Fruit fly (Drosophila melanogaster) ovary, adult (tissue): ENCODE measurements around the gene CG32373.

Source experiments
- CG17801 ChIP-seq: fragments of 200-800 bp; optimal IDR thresholded peaks from 2 replicates; lab custom pipeline; 2019; ENCODE audit warnings: missing biosample characterization, mild to moderate bottlenecking, missing genetic modification characterization, moderate library complexity; ENCODE audit not compliant: partially characterized antibody

Gene CG32373

dm6 chr3L:7640297-7640696 is 10.1 kb upstream of the CG32373 start, which contains the start of gene Urm1:
Gene Urm1 (minus strand): TSS chr3L:7640446.
- no peak for TF ChIP-seq CG17801 (GFP tag; lab: Kevin White, UChicago)

dm6 chr3L:7641467-7641866 is 8.9 kb upstream of the CG32373 start, which contains the start of gene CG7506:
Gene CG7506 (minus strand): TSS chr3L:7641648.
- peak; percentile 21 for TF ChIP-seq CG17801 (GFP tag; lab: Kevin White, UChicago)

- TF ChIP-seq CG17801 (GFP tag; lab: Kevin White, UChicago), result no peak
Observed at dm6 chr3L:7643562-7643961, 6.8 kb upstream of the CG32373 start.

- TF ChIP-seq CG17801 (GFP tag; lab: Kevin White, UChicago), result no peak
Observed at dm6 chr3L:7650968-7651367, 620 bp downstream of the CG32373 start, which contains the start of gene PGRP-SD. Gene PGRP-SD (plus strand): TSS chr3L:7651180.

- no peak for TF ChIP-seq CG17801 (GFP tag; lab: Kevin White, UChicago)
Observed at dm6 chr3L:7654048-7654961, 4.0 kb downstream of the CG32373 start, which contains the start of gene CG7492. Gene CG7492 (minus strand): TSS chr3L:7654752.

- no peak for TF ChIP-seq CG17801 (GFP tag; lab: Kevin White, UChicago)
Observed at dm6 chr3L:7695554-7695953, 45.2 kb downstream of the CG32373 start, which contains the start of gene CG44195. Gene CG44195 (minus strand): TSS chr3L:7695654.

- no peak for TF ChIP-seq CG17801 (GFP tag; lab: Kevin White, UChicago)
Observed at dm6 chr3L:7713378-7713777, 63.0 kb downstream of the CG32373 start.

dm6 chr3L:7714301-7714946 is 64.1 kb downstream of the CG32373 start:
- TF ChIP-seq CG17801 (GFP tag; lab: Kevin White, UChicago), result no peak

- no peak for TF ChIP-seq CG17801 (GFP tag; lab: Kevin White, UChicago)
Observed at dm6 chr3L:7717863-7718560, 67.7 kb downstream of the CG32373 start, which contains the start of gene Ank2. Gene Ank2 (minus strand): TSS chr3L:7718395.

- TF ChIP-seq CG17801 (GFP tag; lab: Kevin White, UChicago), result peak; percentile 88
Observed at dm6 chr3L:7718561-7719417, 68.4 kb downstream of the CG32373 start, which contains the start of gene Mcad. Gene Mcad (plus strand): TSS chr3L:7719350.

dm6 chr3L:7719418-7719789 is 69.1 kb downstream of the CG32373 start:
- TF ChIP-seq CG17801 (GFP tag; lab: Kevin White, UChicago), result no peak

dm6 chr3L:7721527-7721926 is 71.2 kb downstream of the CG32373 start:
- TF ChIP-seq CG17801 (GFP tag; lab: Kevin White, UChicago), result no peak

- TF ChIP-seq CG17801 (GFP tag; lab: Kevin White, UChicago), result no peak
Observed at dm6 chr3L:7726285-7726684, 75.9 kb downstream of the CG32373 start, which contains the start of gene CG7457. Gene CG7457 (minus strand): TSS chr3L:7726473.

- no peak for TF ChIP-seq CG17801 (GFP tag; lab: Kevin White, UChicago)
Observed at dm6 chr3L:7726690-7727089, 76.3 kb downstream of the CG32373 start.
